Worm (Caenorhabditis elegans): ENCODE measurements around the gene pir-2.

- TF ChIP-seq klf-2 (GFP tag; conservative IDR thresholded peaks at IDR 0.05) (no peak), T22C8.4 (GFP tag; IDR thresholded peaks at IDR 0.05) (no peak), ztf-29 (GFP tag; IDR thresholded peaks at IDR 0.05) (no peak), ref-1 (GFP tag; conservative IDR thresholded peaks at IDR 0.05) (no peak), flt-1 (GFP tag; IDR thresholded peaks at IDR 0.05) (no peak), tab-1 (GFP tag; IDR thresholded peaks at IDR 0.05) (no peak), cog-1 (tag; optimal IDR thresholded peaks at IDR 0.05) (no peak), med-1 (GFP tag; optimal IDR thresholded peaks at IDR 0.05; ENCODE audit: insufficient read depth) (no peak), ztf-23 (GFP tag; IDR thresholded peaks at IDR 0.05) (no peak)
Measured at ce11 chrIII:9488431-9488830, 45.0 kb upstream of the pir-2 start, which contains the start of gene nlp-36.
